Fruit fly (Drosophila melanogaster) whole organism, embryonic: ENCODE results near the gene lmd.
A peak's percentile ranks its signal among the peaks of the same experiment; 100 is the strongest.

Source experiments
- B-H1 ChIP-seq: fragments of 200-800 bp; sonication (Bioruptor generic); IDR thresholded peaks from 3 replicates; pipeline ENCODE4 v1.3.6; 2022; ENCODE audit warnings: missing biosample characterization, missing genetic modification characterization
- CG10274 ChIP-seq: fragments of 200-800 bp; sonication (Bioruptor generic); optimal IDR thresholded peaks from 3 replicates; lab custom pipeline; 2017; ENCODE audit warnings: missing biosample characterization, mild to moderate bottlenecking, missing genetic modification characterization
- CG10979 ChIP-seq: fragments of 200-800 bp; sonication (Bioruptor generic); optimal IDR thresholded peaks from 2 replicates; lab custom pipeline; 2018; ENCODE audit warnings: missing biosample characterization, mild to moderate bottlenecking, missing genetic modification characterization, moderate library complexity
- CG12299 ChIP-seq: fragments of 200-800 bp; sonication (Bioruptor generic); optimal IDR thresholded peaks from 2 replicates; lab custom pipeline; 2018; ENCODE audit warnings: missing biosample characterization, mild to moderate bottlenecking, missing genetic modification characterization
- CG14050 ChIP-seq: fragments of 200-800 bp; sonication (Bioruptor generic); IDR thresholded peaks from 3 replicates; pipeline ENCODE4 v1.3.6; 2022; ENCODE audit warnings: missing biosample characterization, missing genetic modification characterization
- CG16863 ChIP-seq: fragments of 200-800 bp; sonication (Bioruptor generic); optimal IDR thresholded peaks from 3 replicates; lab custom pipeline; 2016; ENCODE audit warnings: missing biosample characterization, missing genetic modification characterization
- CG17802 ChIP-seq: fragments of 200-800 bp; sonication (Bioruptor generic); optimal IDR thresholded peaks from 2 replicates; lab custom pipeline; 2018; ENCODE audit warnings: missing biosample characterization, mild to moderate bottlenecking, missing genetic modification characterization, moderate library complexity
- CG17912 ChIP-seq: fragments of 200-800 bp; sonication (Bioruptor generic); optimal IDR thresholded peaks from 2 replicates; lab custom pipeline; 2018; ENCODE audit warnings: missing biosample characterization, mild to moderate bottlenecking, missing genetic modification characterization
- CG2116 ChIP-seq: fragments of 200-800 bp; sonication (Bioruptor generic); optimal IDR thresholded peaks from 3 replicates; lab custom pipeline; 2018; ENCODE audit warnings: missing biosample characterization, mild to moderate bottlenecking, missing genetic modification characterization
- CG2129 ChIP-seq: fragments of 200-800 bp; sonication (Bioruptor generic); IDR thresholded peaks from 2 replicates; pipeline ENCODE4 v1.3.6; 2022; ENCODE audit warnings: missing biosample characterization, missing genetic modification characterization; ENCODE audit not compliant: partially characterized antibody
- CG4617 ChIP-seq: fragments of 200-800 bp; sonication (Bioruptor generic); optimal IDR thresholded peaks from 3 replicates; lab custom pipeline; 2016; ENCODE audit warnings: missing biosample characterization, missing genetic modification characterization, borderline replicate concordance
- CG5245 ChIP-seq: fragments of 200-800 bp; sonication (Bioruptor generic); optimal IDR thresholded peaks from 3 replicates; lab custom pipeline; 2016; ENCODE audit warnings: missing biosample characterization, missing genetic modification characterization
- CG6654 ChIP-seq: fragments of 200-800 bp; sonication (Bioruptor generic); optimal IDR thresholded peaks from 2 replicates; lab custom pipeline; 2017; ENCODE audit warnings: missing biosample characterization, mild to moderate bottlenecking, missing genetic modification characterization
- CG6813 ChIP-seq: fragments of 200-800 bp; sonication (Bioruptor generic); optimal IDR thresholded peaks from 2 replicates; lab custom pipeline; 2017; ENCODE audit warnings: missing biosample characterization, missing genetic modification characterization, mild to moderate bottlenecking, moderate library complexity, missing genetic modification reagents
- CG7271 ChIP-seq: fragments of 200-800 bp; sonication (Bioruptor generic); optimal IDR thresholded peaks from 2 replicates; lab custom pipeline; 2018; ENCODE audit warnings: missing biosample characterization, mild to moderate bottlenecking, missing genetic modification characterization, moderate library complexity
- CG7357 ChIP-seq: fragments of 200-800 bp; sonication (Bioruptor generic); IDR thresholded peaks from 3 replicates; pipeline ENCODE4 v1.3.6; 2022; ENCODE audit warnings: missing biosample characterization, missing genetic modification characterization
- CG7745 ChIP-seq: fragments of 200-800 bp; sonication (Bioruptor generic); optimal IDR thresholded peaks from 2 replicates; lab custom pipeline; 2018; ENCODE audit warnings: missing biosample characterization, mild to moderate bottlenecking, missing genetic modification characterization, moderate library complexity
- ERR ChIP-seq: fragments of 200-800 bp; sonication (Bioruptor generic); optimal IDR thresholded peaks from 2 replicates; lab custom pipeline; 2016; ENCODE audit warnings: missing biosample characterization, missing genetic modification characterization
- Ets65A ChIP-seq: fragments of 200-800 bp; sonication (Bioruptor generic); peaks from one replicate; lab custom pipeline; 2016; ENCODE audit warnings: missing biosample characterization, missing genetic modification characterization
- Ets97D ChIP-seq: fragments of 200-800 bp; sonication (Bioruptor generic); optimal IDR thresholded peaks from 3 replicates; lab custom pipeline; 2016; ENCODE audit warnings: missing biosample characterization, missing genetic modification characterization
- HLH3B ChIP-seq: fragments of 200-800 bp; sonication (Bioruptor generic); IDR thresholded peaks from 2 replicates; pipeline ENCODE4 v1.3.6; 2022; ENCODE audit warnings: missing biosample characterization, missing genetic modification characterization
- Meics ChIP-seq: fragments of 200-800 bp; sonication (Bioruptor generic); optimal IDR thresholded peaks from 2 replicates; lab custom pipeline; 2017; ENCODE audit warnings: missing biosample characterization, mild to moderate bottlenecking, missing genetic modification characterization
- Tbp ChIP-seq: fragments of >200 bp; optimal IDR thresholded peaks from 2 replicates; lab custom pipeline; 2018; ENCODE audit warnings: missing biosample characterization, missing genetic modification characterization
- Trl ChIP-seq, 3 experiments: fragments of >200 bp in 2 of 3; fragments of 200-800 bp in 1 of 3; sonication (Bioruptor generic) in 1 of 3; optimal IDR thresholded peaks; 2 replicates in 1 of 3; 3 replicates in 2 of 3; lab custom pipeline; 2016 to 2017; ENCODE audit warnings: missing biosample characterization in 1 of 3, missing genetic modification characterization in 1 of 3
- cg ChIP-seq: fragments of 200-800 bp; sonication (Bioruptor generic); optimal IDR thresholded peaks from 3 replicates; lab custom pipeline; 2019; ENCODE audit warnings: missing biosample characterization, mild to moderate bottlenecking, missing genetic modification characterization, moderate library complexity
- croc ChIP-seq: fragments of 200-800 bp; sonication (Bioruptor generic); conservative IDR thresholded peaks from 3 replicates; pipeline ENCODE4 v1.3.6; 2022; ENCODE audit warnings: missing biosample characterization, missing genetic modification characterization
- eyg ChIP-seq: fragments of 200-800 bp; sonication (Bioruptor generic); optimal IDR thresholded peaks from 3 replicates; lab custom pipeline; 2016; ENCODE audit warnings: missing biosample characterization, missing genetic modification characterization
- insv ChIP-seq, 2 experiments: fragments of 200-800 bp; sonication (Bioruptor generic); optimal IDR thresholded peaks; 3 replicates each; lab custom pipeline; 2016 to 2018; ENCODE audit warnings: missing biosample characterization in 2 of 2, missing genetic modification characterization in 2 of 2
- inv ChIP-seq: fragments of 200-800 bp; sonication (Bioruptor generic); IDR thresholded peaks from 2 replicates; pipeline ENCODE4 v1.3.6; 2022; ENCODE audit warnings: missing biosample characterization, missing genetic modification characterization; ENCODE audit not compliant: partially characterized antibody
- org-1 ChIP-seq: fragments of 200-800 bp; sonication (Bioruptor generic); optimal IDR thresholded peaks from 2 replicates; lab custom pipeline; 2017; ENCODE audit warnings: missing biosample characterization, missing genetic modification characterization
- pros ChIP-seq: fragments of 200-800 bp; sonication (Bioruptor generic); optimal IDR thresholded peaks from 3 replicates; lab custom pipeline; 2019; ENCODE audit warnings: missing biosample characterization, mild to moderate bottlenecking, missing genetic modification characterization, moderate library complexity
- pum ChIP-seq: fragments of 200-800 bp; sonication (Bioruptor generic); optimal IDR thresholded peaks from 2 replicates; lab custom pipeline; 2016; ENCODE audit warnings: missing biosample characterization, missing genetic modification characterization
- salm ChIP-seq: fragments of 200-800 bp; sonication (Bioruptor generic); optimal IDR thresholded peaks from 2 replicates; lab custom pipeline; 2018; ENCODE audit warnings: missing biosample characterization, mild to moderate bottlenecking, missing genetic modification characterization
- sens ChIP-seq: fragments of 200-800 bp; sonication (Bioruptor generic); peaks from one replicate; lab custom pipeline; 2016; ENCODE audit warnings: missing biosample characterization, missing genetic modification characterization
- slp2 ChIP-seq: fragments of 200-800 bp; sonication (Bioruptor generic); optimal IDR thresholded peaks from 2 replicates; lab custom pipeline; 2016; ENCODE audit warnings: missing biosample characterization, missing genetic modification characterization
- sna ChIP-seq: fragments of 200-800 bp; sonication (Bioruptor generic); IDR thresholded peaks from 2 replicates; pipeline ENCODE4 v1.3.6; 2022; ENCODE audit warnings: missing biosample characterization, missing genetic modification characterization; ENCODE audit not compliant: partially characterized antibody
- ssp ChIP-seq: fragments of 200-800 bp; sonication (Bioruptor generic); IDR thresholded peaks from 2 replicates; pipeline ENCODE4 v1.3.6; 2022; ENCODE audit warnings: missing biosample characterization, missing genetic modification characterization
- trem ChIP-seq: fragments of 200-800 bp; optimal IDR thresholded peaks from 3 replicates; lab custom pipeline; 2019; ENCODE audit warnings: missing biosample characterization, mild to moderate bottlenecking, missing genetic modification characterization, moderate library complexity
- twi ChIP-seq: fragments of 200-800 bp; optimal IDR thresholded peaks from 2 replicates; lab custom pipeline; 2019; ENCODE audit warnings: missing biosample characterization, mild to moderate bottlenecking, missing genetic modification characterization, moderate library complexity
- yki ChIP-seq: fragments of >200 bp; optimal IDR thresholded peaks from 3 replicates; lab custom pipeline; 2018

lmd gene

dm6 chr3R:23042746-23043265 is 16.3 kb upstream of the lmd start (continued):
- TF ChIP-seq CG2129 (no peak), CG2116 (GFP tag; lab: Kevin White, UChicago) (no peak), ssp (GFP tag; lab: Robert Waterston, UW) (no peak), slp2 (no peak), CG7357 (GFP tag; lab: Robert Waterston, UW) (no peak), CG7745 (tag; lab: Kevin White, UChicago) (peak; percentile 85), ERR (GFP tag; lab: Kevin White, UChicago) (no peak), CG16863 (GFP tag; lab: Kevin White, UChicago) (no peak), B-H1 (no peak), CG14050 (no peak), Ets65A (GFP tag; lab: Kevin White, UChicago) (peak; percentile 1), trem (tag; lab: Kevin White, UChicago) (no peak), pros (peak; percentile 45), insv (GFP tag; optimal IDR thresholded peaks at IDR 0.05; lab: Kevin White, UChicago) (no peak), CG5245 (GFP tag; lab: Kevin White, UChicago) (no peak), cg (GFP tag; lab: Kevin White, UChicago) (peak; percentile 56)

- TF ChIP-seq croc (GFP tag; lab: Robert Waterston, UW), result no peak
- no peak for TF ChIP-seq org-1 (GFP tag; lab: Kevin White, UChicago)
- TF ChIP-seq CG4617, result no peak
- no peak for TF ChIP-seq sens
- no peak for TF ChIP-seq CG6654 (GFP tag; lab: Kevin White, UChicago)
- TF ChIP-seq pum, result no peak
- TF ChIP-seq salm (tag; lab: Kevin White, UChicago), result no peak
- TF ChIP-seq Tbp (GFP tag; lab: Kevin White, UChicago), result no peak
- TF ChIP-seq CG10274 (GFP tag; lab: Kevin White, UChicago), result no peak
- TF ChIP-seq CG17912 (GFP tag; lab: Kevin White, UChicago), result no peak
- no peak for TF ChIP-seq yki (lab: Kevin White, UChicago)
- TF ChIP-seq CG10979 (tag; lab: Kevin White, UChicago), result no peak
- TF ChIP-seq inv (GFP tag; lab: Robert Waterston, UW), result no peak
- TF ChIP-seq eyg, result no peak
- no peak for TF ChIP-seq Trl (optimal IDR thresholded peaks at IDR 0.05; lab: Kevin White, UChicago)
- no peak for TF ChIP-seq Trl (GFP tag; optimal IDR thresholded peaks at IDR 0.05; lab: Kevin White, UChicago)
Observed at dm6 chr3R:23041941-23042340, 15.4 kb upstream of the lmd start, which contains the start of gene CG13838. TSS of gene CG13838 (plus strand) at chr3R:23042241.

dm6 chr3R:23038062-23038461 is 11.5 kb upstream of the lmd start:
- TF ChIP-seq CG7357 (GFP tag; lab: Robert Waterston, UW) (no peak), twi (peak; percentile 86), sens (peak; percentile 64), CG12299 (tag; lab: Kevin White, UChicago) (no peak), CG7271 (tag; lab: Kevin White, UChicago) (no peak), Meics (GFP tag; lab: Kevin White, UChicago) (no peak), CG6813 (GFP tag; lab: Kevin White, UChicago) (no peak), Ets97D (GFP tag; lab: Kevin White, UChicago) (no peak), sna (GFP tag; lab: Robert Waterston, UW) (no peak), HLH3B (no peak), CG17802 (tag; lab: Kevin White, UChicago) (no peak)
